Worm (Caenorhabditis elegans): ENCODE results near the gene T24H10.4.

The T24H10.4 gene

DNA sequence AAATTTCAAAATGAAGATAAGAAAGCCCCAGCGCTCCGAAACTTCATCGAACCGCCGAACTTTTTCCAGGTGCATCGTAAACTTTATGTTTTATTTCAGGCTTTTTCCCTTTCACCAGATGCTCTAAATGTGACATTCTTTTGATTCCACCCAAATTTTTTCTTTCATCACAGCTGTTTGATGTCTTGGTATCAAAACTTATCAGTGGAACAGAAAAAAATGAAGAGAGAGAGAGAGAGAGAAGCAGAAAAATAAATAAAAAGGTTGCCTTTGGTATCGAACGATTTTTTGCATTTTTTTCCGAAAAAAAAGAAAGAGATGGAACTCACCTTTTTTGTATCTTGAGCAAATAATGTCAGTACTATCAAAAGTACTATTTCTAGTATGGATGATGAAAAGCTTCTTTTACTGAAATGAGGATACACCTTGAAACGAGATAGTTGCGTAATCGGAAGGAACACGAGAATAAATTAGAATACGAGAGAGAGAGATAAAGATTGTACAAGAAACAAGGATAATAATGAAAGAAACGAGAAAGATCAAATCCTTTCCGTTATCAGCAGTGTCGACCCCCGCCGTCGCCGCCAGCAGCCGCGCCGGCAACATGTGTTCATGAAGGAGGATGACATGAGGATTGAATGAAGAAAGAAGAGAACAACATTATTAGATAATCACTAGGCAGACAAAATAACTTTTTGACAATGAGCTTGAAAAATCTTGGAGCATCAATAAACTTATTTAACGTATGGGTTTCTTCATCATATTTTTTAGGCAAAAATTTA lies 33.0 kb upstream of the T24H10.4 start:
- TF ChIP-seq eor-1 (tag; optimal IDR thresholded peaks at IDR 0.05) (no peak), nhr-12 (tag; optimal IDR thresholded peaks at IDR 0.05) (no peak), nhr-67 (tag; optimal IDR thresholded peaks at IDR 0.05) (no peak), hmg-11 (tag; optimal IDR thresholded peaks at IDR 0.05) (no peak), pqm-1 (tag; optimal IDR thresholded peaks at IDR 0.05) (no peak), elt-2 (tag; optimal IDR thresholded peaks at IDR 0.05) (peak; percentile 41), pha-4 (tag; optimal IDR thresholded peaks at IDR 0.05) (peak; percentile 60), ceh-82 (tag; optimal IDR thresholded peaks at IDR 0.05) (no peak), elt-1 (tag; optimal IDR thresholded peaks at IDR 0.05) (no peak), nhr-28 (tag; optimal IDR thresholded peaks at IDR 0.05) (no peak), nhr-11 (tag; optimal IDR thresholded peaks at IDR 0.05) (no peak)

- TF ChIP-seq eor-1 (tag; optimal IDR thresholded peaks at IDR 0.05) (no peak), ceh-28 (tag; optimal IDR thresholded peaks at IDR 0.05) (no peak), mdl-1 (tag; optimal IDR thresholded peaks at IDR 0.05) (no peak), nfya-1 (tag; optimal IDR thresholded peaks at IDR 0.05; ENCODE audit: insufficient read depth) (peak; percentile 11), daf-12 (tag; optimal IDR thresholded peaks at IDR 0.05) (no peak), skn-1 (tag; optimal IDR thresholded peaks at IDR 0.05) (no peak)
Observed at ce11 chrII:9078351-9078750, 31.0 kb upstream of the T24H10.4 start.

- TF ChIP-seq pqm-1 (tag; optimal IDR thresholded peaks at IDR 0.05) (no peak), ztf-11 (tag; optimal IDR thresholded peaks at IDR 0.05) (no peak), ceh-28 (tag; optimal IDR thresholded peaks at IDR 0.05) (no peak), nhr-28 (tag; optimal IDR thresholded peaks at IDR 0.05) (no peak), elt-2 (tag; optimal IDR thresholded peaks at IDR 0.05) (peak; percentile 27), elt-1 (tag; optimal IDR thresholded peaks at IDR 0.05) (no peak)
Observed at ce11 chrII:9083093-9083492, 26.2 kb upstream of the T24H10.4 start, which contains the start of gene sysm-1. Gene sysm-1 (minus strand): TSS chrII:9083193.

ce11 chrII:9086308-9086707 lies 23.0 kb upstream of the T24H10.4 start, which contains the start of gene hlh-3:
Gene hlh-3 (plus strand): TSS chrII:9086608.
- TF ChIP-seq elt-2 (tag; optimal IDR thresholded peaks at IDR 0.05) = no peak
- TF ChIP-seq ceh-16 (tag; optimal IDR thresholded peaks at IDR 0.05) = no peak
- TF ChIP-seq unc-39 (tag; optimal IDR thresholded peaks at IDR 0.05) = no peak
- TF ChIP-seq nhr-28 (tag; optimal IDR thresholded peaks at IDR 0.05) = no peak
- no peak for TF ChIP-seq sea-2 (GFP tag; optimal IDR thresholded peaks at IDR 0.05)
- no peak for TF ChIP-seq nhr-23 (tag; optimal IDR thresholded peaks at IDR 0.05)
- TF ChIP-seq eor-1 (tag; optimal IDR thresholded peaks at IDR 0.05) = no peak
- TF ChIP-seq ceh-9 (tag; optimal IDR thresholded peaks at IDR 0.05) = no peak
- TF ChIP-seq zag-1 (tag; optimal IDR thresholded peaks at IDR 0.05) = no peak
- no peak for TF ChIP-seq mdl-1 (tag; optimal IDR thresholded peaks at IDR 0.05)
- no peak for TF ChIP-seq ztf-11 (tag; optimal IDR thresholded peaks at IDR 0.05)
- no peak for TF ChIP-seq elt-1 (tag; optimal IDR thresholded peaks at IDR 0.05)
- TF ChIP-seq fos-1 (tag; optimal IDR thresholded peaks at IDR 0.05) = no peak
- TF ChIP-seq fkh-10 (GFP tag; optimal IDR thresholded peaks at IDR 0.05) = no peak
- no peak for TF ChIP-seq nhr-67 (tag; optimal IDR thresholded peaks at IDR 0.05)
- no peak for TF ChIP-seq R02D3.7 (tag; optimal IDR thresholded peaks at IDR 0.05)

- TF ChIP-seq pqm-1 (tag; optimal IDR thresholded peaks at IDR 0.05) = peak; percentile 67
- TF ChIP-seq ztf-4 (tag; optimal IDR thresholded peaks at IDR 0.05) = no peak
- TF ChIP-seq ceh-28 (tag; optimal IDR thresholded peaks at IDR 0.05) = peak; percentile 34
- TF ChIP-seq elt-2 (tag; optimal IDR thresholded peaks at IDR 0.05) = peak; percentile 57
- TF ChIP-seq nhr-43 (tag; optimal IDR thresholded peaks at IDR 0.05; ENCODE audit: poor library complexity, severe bottlenecking) = no peak
Observed at ce11 chrII:9092910-9093309, 16.4 kb upstream of the T24H10.4 start.

- TF ChIP-seq nhr-77 (tag; optimal IDR thresholded peaks at IDR 0.05) = no peak
- no peak for TF ChIP-seq elt-1 (tag; optimal IDR thresholded peaks at IDR 0.05)
- TF ChIP-seq nfya-1 (tag; optimal IDR thresholded peaks at IDR 0.05; ENCODE audit: insufficient read depth) = no peak
- no peak for TF ChIP-seq skn-1 (tag; optimal IDR thresholded peaks at IDR 0.05)
- no peak for TF ChIP-seq egl-27 (tag; optimal IDR thresholded peaks at IDR 0.05)
- no peak for TF ChIP-seq egl-5 (tag; optimal IDR thresholded peaks at IDR 0.05)
- no peak for TF ChIP-seq zag-1 (tag; optimal IDR thresholded peaks at IDR 0.05)
- no peak for TF ChIP-seq ZK546.5 (tag; optimal IDR thresholded peaks at IDR 0.05)
- TF ChIP-seq lin-39 (tag; optimal IDR thresholded peaks at IDR 0.05) = no peak
- TF ChIP-seq mdl-1 (tag; optimal IDR thresholded peaks at IDR 0.05) = no peak
- no peak for TF ChIP-seq ama-1 (optimal IDR thresholded peaks at IDR 0.05)
- no peak for TF ChIP-seq pha-4 (tag; optimal IDR thresholded peaks at IDR 0.05)
- TF ChIP-seq fos-1 (tag; optimal IDR thresholded peaks at IDR 0.05) = no peak
- no peak for TF ChIP-seq daf-12 (tag; optimal IDR thresholded peaks at IDR 0.05)
- no peak for TF ChIP-seq nhr-11 (tag; optimal IDR thresholded peaks at IDR 0.05)
- TF ChIP-seq ceh-16 (tag; optimal IDR thresholded peaks at IDR 0.05) = no peak
Observed at ce11 chrII:9093584-9093983, 15.8 kb upstream of the T24H10.4 start, which contains the start of gene C07H4.1. Gene C07H4.1 (minus strand): TSS chrII:9093684.
